Worm (Caenorhabditis elegans) whole organism, young adult: ENCODE measurements around the gene skr-6.

ENCODE experiments used
- B0261.1 ChIP-seq: sonication (generic microtip); optimal IDR thresholded peaks from 2 replicates; lab custom pipeline; 2016; ENCODE audit warnings: mild to moderate bottlenecking, missing genetic modification characterization, moderate library complexity, missing compliant biosample characterization
- T26A5.8 ChIP-seq: sonication (generic microtip); optimal IDR thresholded peaks from 2 replicates; lab custom pipeline; 2016; ENCODE audit warnings: missing genetic modification characterization, missing compliant biosample characterization
- fkh-3 ChIP-seq: sonication (generic microtip); optimal IDR thresholded peaks from 2 replicates; lab custom pipeline; 2016; ENCODE audit warnings: mild to moderate bottlenecking, missing genetic modification characterization, missing compliant biosample characterization
- hrde-1 ChIP-seq: sonication (generic microtip); optimal IDR thresholded peaks from 2 replicates; lab custom pipeline; 2016; ENCODE audit warnings: missing genetic modification characterization, mild to moderate bottlenecking, missing compliant biosample characterization, moderate library complexity, missing genotype, missing genetic modification reagents, borderline replicate concordance
- let-607 ChIP-seq, 2 experiments: fragments of 200-800 bp in 1 of 2; sonication (Bioruptor generic) in 1 of 2; sonication (generic microtip) in 1 of 2; optimal IDR thresholded peaks; 2 replicates each; lab custom pipeline; 2016 to 2018; ENCODE audit warnings: mild to moderate bottlenecking in 2 of 2, missing compliant biosample characterization in 2 of 2, missing genetic modification characterization in 2 of 2, moderate library complexity in 2 of 2, missing genotype in 1 of 2
- lin-40 ChIP-seq: sonication (generic microtip); optimal IDR thresholded peaks from 2 replicates; lab custom pipeline; 2016; ENCODE audit warnings: missing genetic modification characterization, mild to moderate bottlenecking, missing compliant biosample characterization, missing genotype, missing genetic modification reagents
- nfya-2 ChIP-seq: fragments of 200-800 bp; sonication (Bioruptor generic); IDR thresholded peaks from 2 replicates; pipeline ENCODE4 v1.3.6; 2022; ENCODE audit warnings: missing genetic modification reagents, missing genetic modification characterization, missing compliant biosample characterization

DNA sequence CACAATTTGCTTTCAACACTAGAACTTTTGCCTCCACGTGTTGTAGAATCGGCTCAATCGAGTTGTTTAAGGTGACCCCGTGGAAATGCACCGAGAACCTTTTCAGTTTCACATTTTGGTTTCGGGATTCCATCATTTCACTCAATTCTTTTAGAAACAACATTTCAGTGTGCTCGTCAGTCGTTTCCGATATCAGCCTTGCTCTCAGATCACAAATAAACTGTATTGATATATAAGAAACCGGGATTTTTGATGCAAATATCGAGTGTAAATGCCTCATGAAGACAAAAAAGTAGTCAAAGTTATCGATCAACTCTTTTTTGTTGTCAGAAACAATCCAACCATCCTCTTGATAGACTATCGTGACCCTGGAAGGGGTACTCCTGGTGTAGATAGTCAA is 4.3 kb downstream of the skr-6 start:
- TF ChIP-seq T26A5.8 (tag; lab: Kevin White, UChicago) (no peak), nfya-2 (GFP tag; lab: Robert Waterston, UW) (no peak), let-607 (tag; optimal IDR thresholded peaks at IDR 0.05; lab: Kevin White, UChicago) (no peak), B0261.1 (tag; lab: Kevin White, UChicago) (no peak), hrde-1 (no peak), fkh-3 (tag; lab: Kevin White, UChicago) (no peak), lin-40 (tag; lab: Kevin White, UChicago) (no peak)
